Fruit fly (Drosophila melanogaster) whole organism, embryonic: ENCODE measurements around the gene CG31406.
A peak's percentile ranks its signal among the peaks of the same experiment; 100 is the strongest.

Experiments
- Antp ChIP-seq: fragments of 200-800 bp; sonication (Bioruptor generic); optimal IDR thresholded peaks from 3 replicates; lab custom pipeline; 2016; ENCODE audit warnings: missing biosample characterization, missing genetic modification characterization
- Bdp1 ChIP-seq: fragments of 200-800 bp; sonication (Bioruptor generic); optimal IDR thresholded peaks from 3 replicates; lab custom pipeline; 2016; ENCODE audit warnings: missing biosample characterization, missing genetic modification characterization
- CG10147 ChIP-seq: fragments of 200-800 bp; sonication (Bioruptor generic); optimal IDR thresholded peaks from 2 replicates; lab custom pipeline; 2019; ENCODE audit warnings: missing biosample characterization, mild to moderate bottlenecking, missing genetic modification characterization, moderate library complexity
- CG10431 ChIP-seq: fragments of 200-800 bp; sonication (Bioruptor generic); optimal IDR thresholded peaks from 3 replicates; lab custom pipeline; 2018; ENCODE audit warnings: missing biosample characterization, mild to moderate bottlenecking, missing genetic modification characterization
- CG10462 ChIP-seq: fragments of 200-800 bp; sonication (Bioruptor generic); optimal IDR thresholded peaks from 2 replicates; lab custom pipeline; 2016; ENCODE audit warnings: missing biosample characterization, missing genetic modification characterization
- CG11723 ChIP-seq: fragments of 200-800 bp; sonication (Bioruptor generic); optimal IDR thresholded peaks from 2 replicates; lab custom pipeline; 2017; ENCODE audit warnings: missing biosample characterization, mild to moderate bottlenecking, missing genetic modification characterization
- CG12104 ChIP-seq: fragments of 200-800 bp; sonication (Bioruptor generic); optimal IDR thresholded peaks from 3 replicates; lab custom pipeline; 2016; ENCODE audit warnings: missing biosample characterization, missing genetic modification characterization
- CG12769 ChIP-seq: fragments of 200-800 bp; sonication (Bioruptor generic); optimal IDR thresholded peaks from 2 replicates; lab custom pipeline; 2019; ENCODE audit warnings: missing biosample characterization, mild to moderate bottlenecking, missing genetic modification characterization, moderate library complexity
- CG13424 ChIP-seq: fragments of 200-800 bp; sonication (Bioruptor generic); optimal IDR thresholded peaks from 2 replicates; lab custom pipeline; 2019; ENCODE audit warnings: missing biosample characterization, mild to moderate bottlenecking, missing genetic modification characterization, moderate library complexity
- CG17612 ChIP-seq: fragments of 200-800 bp; sonication (Bioruptor generic); IDR thresholded peaks from 2 replicates; pipeline ENCODE4 v1.3.6; 2022; ENCODE audit warnings: missing biosample characterization, missing genetic modification characterization
- CG18011 ChIP-seq: fragments of 200-800 bp; sonication (Bioruptor generic); optimal IDR thresholded peaks from 2 replicates; lab custom pipeline; 2017; ENCODE audit warnings: missing biosample characterization, missing genetic modification characterization, mild to moderate bottlenecking, moderate library complexity, missing genotype
- CG2712 ChIP-seq: fragments of 200-800 bp; optimal IDR thresholded peaks from 3 replicates; lab custom pipeline; 2019; ENCODE audit warnings: missing biosample characterization, mild to moderate bottlenecking, missing genetic modification characterization, moderate library complexity
- CG2889 ChIP-seq: fragments of 200-800 bp; sonication (Bioruptor generic); IDR thresholded peaks from 3 replicates; pipeline ENCODE4 v1.3.6; 2022; ENCODE audit warnings: missing biosample characterization, missing genetic modification characterization
- CG31365 ChIP-seq: fragments of 200-800 bp; sonication (Bioruptor generic); optimal IDR thresholded peaks from 2 replicates; lab custom pipeline; 2018; ENCODE audit warnings: missing biosample characterization, mild to moderate bottlenecking, missing genetic modification characterization
- CG32772 ChIP-seq: fragments of 200-800 bp; sonication (Bioruptor generic); IDR thresholded peaks from 2 replicates; pipeline ENCODE4 v1.3.6; 2022; ENCODE audit warnings: missing biosample characterization, missing genetic modification characterization
- CG4360 ChIP-seq: fragments of 200-800 bp; sonication (Bioruptor generic); IDR thresholded peaks from 2 replicates; pipeline ENCODE4 v1.3.6; 2022; ENCODE audit warnings: missing biosample characterization, missing genetic modification characterization
- CG5953 ChIP-seq: fragments of 200-800 bp; sonication (Bioruptor generic); IDR thresholded peaks from 2 replicates; pipeline ENCODE4 v1.3.6; 2022; ENCODE audit warnings: missing biosample characterization, missing genetic modification characterization
- CG6654 ChIP-seq: fragments of 200-800 bp; sonication (Bioruptor generic); optimal IDR thresholded peaks from 2 replicates; lab custom pipeline; 2017; ENCODE audit warnings: missing biosample characterization, mild to moderate bottlenecking, missing genetic modification characterization
- CG7357 ChIP-seq: fragments of 200-800 bp; sonication (Bioruptor generic); IDR thresholded peaks from 3 replicates; pipeline ENCODE4 v1.3.6; 2022; ENCODE audit warnings: missing biosample characterization, missing genetic modification characterization
- CG7786 ChIP-seq: fragments of 200-800 bp; sonication (Bioruptor generic); optimal IDR thresholded peaks from 2 replicates; lab custom pipeline; 2016; ENCODE audit warnings: missing biosample characterization, missing genetic modification characterization
- CG7928 ChIP-seq: fragments of 200-800 bp; sonication (Bioruptor generic); optimal IDR thresholded peaks from 2 replicates; lab custom pipeline; 2017; ENCODE audit warnings: missing biosample characterization, mild to moderate bottlenecking, missing genetic modification characterization
- CG8944 ChIP-seq: fragments of 200-800 bp; sonication (Bioruptor generic); optimal IDR thresholded peaks from 3 replicates; lab custom pipeline; 2016; ENCODE audit warnings: missing biosample characterization, missing genetic modification characterization
- CTCF ChIP-seq: fragments of 200-800 bp; sonication (Bioruptor generic); optimal IDR thresholded peaks from 2 replicates; lab custom pipeline; 2017; ENCODE audit warnings: missing biosample characterization, mild to moderate bottlenecking, missing genetic modification characterization, moderate library complexity
- Dref ChIP-seq: fragments of 200-800 bp; sonication (Bioruptor generic); IDR thresholded peaks from 2 replicates; pipeline ENCODE4 v1.3.6; 2022; ENCODE audit warnings: missing biosample characterization, missing genetic modification characterization
- E2f1 ChIP-seq: fragments of 200-800 bp; sonication (Bioruptor generic); IDR thresholded peaks from 2 replicates; pipeline ENCODE4 v1.3.6; 2022; ENCODE audit warnings: missing biosample characterization, missing genetic modification characterization
- Elba2 ChIP-seq: fragments of 200-800 bp; sonication (Bioruptor generic); optimal IDR thresholded peaks from 3 replicates; lab custom pipeline; 2016; ENCODE audit warnings: missing biosample characterization, missing genetic modification characterization
- Ets65A ChIP-seq: fragments of 200-800 bp; sonication (Bioruptor generic); peaks from one replicate; lab custom pipeline; 2016; ENCODE audit warnings: missing biosample characterization, missing genetic modification characterization
- HLH4C ChIP-seq: fragments of 200-800 bp; sonication (Bioruptor generic); IDR thresholded peaks from 3 replicates; pipeline ENCODE4 v1.3.6; 2022; ENCODE audit warnings: missing biosample characterization, missing genetic modification characterization; ENCODE audit not compliant: partially characterized antibody
- Hr3 ChIP-seq: fragments of 200-800 bp; sonication (Bioruptor generic); optimal IDR thresholded peaks from 3 replicates; lab custom pipeline; 2016; ENCODE audit warnings: missing biosample characterization, missing genetic modification characterization
- Lhr ChIP-seq: fragments of 200-800 bp; sonication (Bioruptor generic); optimal IDR thresholded peaks from 3 replicates; lab custom pipeline; 2017; ENCODE audit warnings: mild to moderate bottlenecking, missing biosample characterization, missing genetic modification reagents, missing genetic modification characterization
- NFAT ChIP-seq: fragments of 200-800 bp; sonication (Bioruptor generic); IDR thresholded peaks from 2 replicates; pipeline ENCODE4 v1.3.6; 2022; ENCODE audit warnings: missing biosample characterization, missing genetic modification characterization
- Nf-YB ChIP-seq: fragments of 200-800 bp; sonication (Bioruptor generic); optimal IDR thresholded peaks from 3 replicates; lab custom pipeline; 2019; ENCODE audit warnings: missing biosample characterization, mild to moderate bottlenecking, missing genetic modification characterization, moderate library complexity
- NfI ChIP-seq: fragments of 200-800 bp; sonication (Bioruptor generic); optimal IDR thresholded peaks from 3 replicates; lab custom pipeline; 2018; ENCODE audit warnings: missing biosample characterization, mild to moderate bottlenecking, missing genetic modification characterization, moderate library complexity
- ac ChIP-seq: fragments of 200-800 bp; sonication (Bioruptor generic); optimal IDR thresholded peaks from 3 replicates; lab custom pipeline; 2017; ENCODE audit warnings: missing biosample characterization, mild to moderate bottlenecking, missing genetic modification characterization
- ase ChIP-seq: fragments of 200-800 bp; sonication (Bioruptor generic); IDR thresholded peaks from 3 replicates; pipeline ENCODE4 v1.3.6; 2022; ENCODE audit warnings: missing biosample characterization, missing genetic modification characterization
- bbx ChIP-seq: fragments of 200-800 bp; sonication (Bioruptor generic); IDR thresholded peaks from 2 replicates; pipeline ENCODE4 v1.3.6; 2022; ENCODE audit warnings: missing biosample characterization, missing genetic modification characterization; ENCODE audit not compliant: partially characterized antibody
- br ChIP-seq: fragments of >200 bp; optimal IDR thresholded peaks from 2 replicates; lab custom pipeline; 2017
- dan ChIP-seq: fragments of 200-800 bp; sonication (Bioruptor generic); IDR thresholded peaks from 2 replicates; pipeline ENCODE4 v1.3.6; 2022; ENCODE audit warnings: missing biosample characterization, missing genetic modification characterization
- dysf ChIP-seq: fragments of 200-800 bp; sonication (Bioruptor generic); IDR thresholded peaks from 3 replicates; pipeline ENCODE4 v1.3.6; 2022; ENCODE audit warnings: missing biosample characterization, missing genetic modification characterization
- fd102C ChIP-seq: fragments of 200-800 bp; sonication (Bioruptor generic); optimal IDR thresholded peaks from 2 replicates; lab custom pipeline; 2018; ENCODE audit warnings: missing biosample characterization, mild to moderate bottlenecking, missing genetic modification characterization, moderate library complexity
- gce ChIP-seq: fragments of 200-800 bp; sonication (Bioruptor generic); IDR thresholded peaks from 3 replicates; pipeline ENCODE4 v1.3.6; 2022; ENCODE audit warnings: missing biosample characterization, missing genetic modification characterization
- gcm2 ChIP-seq: fragments of 200-800 bp; sonication (Bioruptor generic); optimal IDR thresholded peaks from 2 replicates; lab custom pipeline; 2016; ENCODE audit warnings: missing biosample characterization, missing genetic modification characterization
- gro ChIP-seq: fragments of 200-800 bp; sonication (Bioruptor generic); optimal IDR thresholded peaks from 2 replicates; lab custom pipeline; 2016; ENCODE audit warnings: missing biosample characterization, missing genetic modification characterization
- kah ChIP-seq: fragments of 200-800 bp; sonication (Bioruptor generic); optimal IDR thresholded peaks from 2 replicates; lab custom pipeline; 2018; ENCODE audit warnings: missing biosample characterization, mild to moderate bottlenecking, missing genetic modification characterization
- mirr ChIP-seq: fragments of 200-800 bp; sonication (Bioruptor generic); optimal IDR thresholded peaks from 3 replicates; lab custom pipeline; 2018; ENCODE audit warnings: missing biosample characterization, mild to moderate bottlenecking, missing genetic modification characterization
- nom ChIP-seq: fragments of 200-800 bp; sonication (Bioruptor generic); optimal IDR thresholded peaks from 2 replicates; lab custom pipeline; 2017; ENCODE audit warnings: missing biosample characterization, missing genetic modification characterization, mild to moderate bottlenecking, moderate library complexity, missing genetic modification reagents
- odd ChIP-seq: fragments of 200-800 bp; sonication (Bioruptor generic); optimal IDR thresholded peaks from 2 replicates; lab custom pipeline; 2017; ENCODE audit warnings: missing biosample characterization, mild to moderate bottlenecking, missing genetic modification characterization
- pb ChIP-seq: fragments of 200-800 bp; sonication (Bioruptor generic); optimal IDR thresholded peaks from 3 replicates; lab custom pipeline; 2016; ENCODE audit warnings: missing biosample characterization, missing genetic modification characterization
- slbo ChIP-seq: fragments of 200-800 bp; sonication (Bioruptor generic); IDR thresholded peaks from 2 replicates; pipeline ENCODE4 v1.3.6; 2022; ENCODE audit warnings: missing biosample characterization, missing genetic modification characterization
- sr ChIP-seq: fragments of 200-800 bp; sonication (Bioruptor generic); IDR thresholded peaks from 3 replicates; pipeline ENCODE4 v1.3.6; 2022; ENCODE audit warnings: missing biosample characterization, missing genetic modification characterization
- tup ChIP-seq: fragments of 200-800 bp; sonication (Bioruptor generic); optimal IDR thresholded peaks from 2 replicates; lab custom pipeline; 2016; ENCODE audit warnings: missing biosample characterization, mild to moderate bottlenecking, missing genetic modification characterization, moderate library complexity
- wdn ChIP-seq: fragments of 200-800 bp; sonication (Bioruptor generic); IDR thresholded peaks from 2 replicates; pipeline ENCODE4 v1.3.6; 2022; ENCODE audit warnings: missing biosample characterization, missing genetic modification characterization

CG31406 gene

DNA sequence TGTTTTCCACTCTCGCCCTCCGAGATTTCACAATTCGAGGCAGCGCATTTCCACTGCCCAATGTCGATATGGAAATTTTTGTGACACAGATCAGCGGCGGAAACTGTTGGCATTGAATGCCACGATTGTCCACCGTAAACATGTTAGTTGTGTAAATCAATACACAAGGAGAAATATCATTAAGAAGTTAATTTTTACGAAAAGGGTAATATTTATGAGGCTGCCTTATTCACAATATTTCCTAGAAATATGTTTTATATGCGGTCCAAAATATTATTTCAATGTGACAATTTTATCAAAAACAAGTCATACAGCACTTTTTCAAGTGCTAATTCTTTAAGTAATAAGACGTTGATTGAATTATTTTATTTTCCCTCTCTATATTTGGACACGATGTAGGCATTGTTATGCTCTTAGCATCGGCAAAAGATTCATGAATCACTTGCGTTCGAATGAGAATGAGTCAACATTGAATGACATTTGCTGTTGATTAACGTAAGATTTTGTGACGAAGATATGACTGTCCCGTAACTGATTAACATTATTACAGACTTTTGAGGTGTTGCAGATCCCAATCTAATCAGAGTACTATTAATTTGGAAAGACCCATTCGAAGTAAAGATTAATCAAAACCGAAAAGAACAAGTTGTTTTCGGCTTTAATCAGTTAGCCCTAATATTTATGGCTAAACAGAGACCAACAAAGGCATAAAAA is 45.2 kb downstream of the CG31406 start (continued):
- peak; percentile 80 for TF ChIP-seq wdn (GFP tag; lab: Robert Waterston, UW)
- peak; percentile 85 for TF ChIP-seq E2f1 (GFP tag; lab: Robert Waterston, UW)
- TF ChIP-seq Elba2 (GFP tag; lab: Kevin White, UChicago): no peak
- TF ChIP-seq gro (GFP tag; lab: Kevin White, UChicago): peak; percentile 35
- peak; percentile 86 for TF ChIP-seq Ets65A (GFP tag; lab: Kevin White, UChicago)
- no peak for TF ChIP-seq fd102C (GFP tag; lab: Kevin White, UChicago)
- TF ChIP-seq CG17612 (GFP tag; lab: Robert Waterston, UW): peak; percentile 14; the same call in 1 of the 2 replicates
- TF ChIP-seq ase: peak; percentile 84
- peak; percentile 85 for TF ChIP-seq Hr3 (GFP tag; lab: Kevin White, UChicago)
- TF ChIP-seq Lhr (GFP tag; lab: Kevin White, UChicago): peak; percentile 7
- TF ChIP-seq CG11723 (GFP tag; lab: Kevin White, UChicago): peak; percentile 72
- TF ChIP-seq CG31365 (tag; lab: Kevin White, UChicago): peak; percentile 37
- no peak for TF ChIP-seq Bdp1 (GFP tag; lab: Kevin White, UChicago)
- TF ChIP-seq NFAT: peak; percentile 69
- no peak for TF ChIP-seq br
- no peak for TF ChIP-seq CG10431 (GFP tag; lab: Kevin White, UChicago)
- TF ChIP-seq CG8944: peak; percentile 69
- TF ChIP-seq dysf (GFP tag; lab: Robert Waterston, UW): peak; percentile 93
- TF ChIP-seq bbx (GFP tag; lab: Robert Waterston, UW): no peak
- TF ChIP-seq CG6654 (GFP tag; lab: Kevin White, UChicago): no peak
- TF ChIP-seq dan (GFP tag; lab: Robert Waterston, UW): no peak
- TF ChIP-seq Antp (GFP tag; lab: Kevin White, UChicago): peak; percentile 46
- TF ChIP-seq Nf-YB (GFP tag; lab: Kevin White, UChicago): peak; percentile 57
- TF ChIP-seq CG7928 (GFP tag; lab: Kevin White, UChicago): peak; percentile 5
- peak; percentile 82 for TF ChIP-seq CG2889 (GFP tag; lab: Robert Waterston, UW)
- peak; percentile 69 for TF ChIP-seq CG5953 (GFP tag; lab: Robert Waterston, UW)
- peak; percentile 78 for TF ChIP-seq odd
- TF ChIP-seq CG4360 (GFP tag; lab: Robert Waterston, UW): no peak
- TF ChIP-seq gce (GFP tag; lab: Robert Waterston, UW): peak; percentile 83; the same call in 1 of the 3 replicates
- no peak for TF ChIP-seq ac (GFP tag; lab: Kevin White, UChicago)
- peak; percentile 93 for TF ChIP-seq CG12769 (tag; lab: Kevin White, UChicago)
- no peak for TF ChIP-seq tup (GFP tag; lab: Kevin White, UChicago)
- TF ChIP-seq kah (GFP tag; lab: Kevin White, UChicago): peak; percentile 42
- TF ChIP-seq nom (GFP tag; lab: Kevin White, UChicago): no peak
- TF ChIP-seq slbo (GFP tag; lab: Robert Waterston, UW): peak; percentile 91
- TF ChIP-seq pb: peak; percentile 58
- TF ChIP-seq mirr (GFP tag; lab: Kevin White, UChicago): no peak
- TF ChIP-seq HLH4C (GFP tag; lab: Robert Waterston, UW): no peak
- peak; percentile 55 for TF ChIP-seq CG12104 (GFP tag; lab: Kevin White, UChicago)
- TF ChIP-seq CG32772 (GFP tag; lab: Robert Waterston, UW): peak; percentile 77
- TF ChIP-seq CG7357 (GFP tag; lab: Robert Waterston, UW): peak; percentile 75
- peak; percentile 43 for TF ChIP-seq gcm2
- TF ChIP-seq NfI (GFP tag; lab: Kevin White, UChicago): peak; percentile 87
- TF ChIP-seq CG2712 (tag; lab: Kevin White, UChicago): peak; percentile 83
- TF ChIP-seq CG13424 (tag; lab: Kevin White, UChicago): peak; percentile 90
- TF ChIP-seq CG7786 (GFP tag; lab: Kevin White, UChicago): peak; percentile 68
- no peak for TF ChIP-seq CTCF
- peak; percentile 42 for TF ChIP-seq CG18011 (GFP tag; lab: Kevin White, UChicago)
- peak; percentile 55 for TF ChIP-seq CG10147
- TF ChIP-seq CG10462 (GFP tag; lab: Kevin White, UChicago): peak; percentile 70
- TF ChIP-seq Dref (GFP tag; lab: Robert Waterston, UW): no peak
- no peak for TF ChIP-seq sr (GFP tag; lab: Robert Waterston, UW)
